Fruit fly (Drosophila melanogaster) whole organism, embryonic: ENCODE results near the gene zen2.

Experiments used
- Asciz ChIP-seq: fragments of 200-800 bp; sonication (Bioruptor generic); optimal IDR thresholded peaks from 2 replicates; lab custom pipeline; 2017; ENCODE audit warnings: missing biosample characterization, mild to moderate bottlenecking, missing genetic modification characterization, missing genetic modification reagents
- BEAF-32 ChIP-seq: fragments of 200-800 bp; sonication (Bioruptor generic); optimal IDR thresholded peaks from 3 replicates; lab custom pipeline; 2017; ENCODE audit warnings: missing biosample characterization, missing genetic modification characterization, mild to moderate bottlenecking, moderate library complexity, missing genetic modification reagents
- CG10209 ChIP-seq: fragments of 200-800 bp; sonication (Bioruptor generic); optimal IDR thresholded peaks from 3 replicates; lab custom pipeline; 2017; ENCODE audit warnings: missing biosample characterization, mild to moderate bottlenecking, missing genetic modification characterization, missing genetic modification reagents
- CG10565 ChIP-seq: fragments of 200-800 bp; sonication (Bioruptor generic); optimal IDR thresholded peaks from 3 replicates; lab custom pipeline; 2016; ENCODE audit warnings: missing biosample characterization, mild to moderate bottlenecking, missing genetic modification characterization
- CG11696 ChIP-seq: fragments of 200-800 bp; sonication (Bioruptor generic); IDR thresholded peaks from 2 replicates; pipeline ENCODE4 v1.3.6; 2022; ENCODE audit warnings: missing biosample characterization, missing genetic modification characterization
- CG12071 ChIP-seq: fragments of 200-800 bp; sonication (Bioruptor generic); optimal IDR thresholded peaks from 3 replicates; lab custom pipeline; 2018; ENCODE audit warnings: missing biosample characterization, mild to moderate bottlenecking, missing genetic modification characterization
- CG12744 ChIP-seq: fragments of 200-800 bp; sonication (Bioruptor generic); optimal IDR thresholded peaks from 2 replicates; lab custom pipeline; 2016; ENCODE audit warnings: missing biosample characterization, missing genetic modification characterization
- CG15073 ChIP-seq: fragments of 200-800 bp; sonication (Bioruptor generic); optimal IDR thresholded peaks from 2 replicates; lab custom pipeline; 2016; ENCODE audit warnings: missing biosample characterization, missing genetic modification characterization
- CG15479 ChIP-seq: fragments of 200-800 bp; sonication (Bioruptor generic); optimal IDR thresholded peaks from 3 replicates; lab custom pipeline; 2019; ENCODE audit warnings: missing biosample characterization, mild to moderate bottlenecking, missing genetic modification characterization, moderate library complexity
- CG15514 ChIP-seq: fragments of 200-800 bp; sonication (Bioruptor generic); optimal IDR thresholded peaks from 3 replicates; lab custom pipeline; 2017; ENCODE audit warnings: missing biosample characterization, missing genetic modification characterization, mild to moderate bottlenecking, moderate library complexity, missing genetic modification reagents
- CG15696 ChIP-seq: fragments of 200-800 bp; sonication (Bioruptor generic); optimal IDR thresholded peaks from 2 replicates; lab custom pipeline; 2019; ENCODE audit warnings: missing biosample characterization, mild to moderate bottlenecking, missing genetic modification characterization, moderate library complexity
- CG17912 ChIP-seq: fragments of 200-800 bp; sonication (Bioruptor generic); optimal IDR thresholded peaks from 2 replicates; lab custom pipeline; 2018; ENCODE audit warnings: missing biosample characterization, mild to moderate bottlenecking, missing genetic modification characterization
- CG31388 ChIP-seq: fragments of 200-800 bp; sonication (Bioruptor generic); optimal IDR thresholded peaks from 2 replicates; lab custom pipeline; 2016; ENCODE audit warnings: missing biosample characterization, missing genetic modification characterization
- CG3163 ChIP-seq: fragments of 200-800 bp; sonication (Bioruptor generic); optimal IDR thresholded peaks from 3 replicates; lab custom pipeline; 2016; ENCODE audit warnings: missing biosample characterization, missing genetic modification characterization
- CG32772 ChIP-seq: fragments of 200-800 bp; sonication (Bioruptor generic); IDR thresholded peaks from 2 replicates; pipeline ENCODE4 v1.3.6; 2022; ENCODE audit warnings: missing biosample characterization, missing genetic modification characterization
- CG34224 ChIP-seq: fragments of 200-800 bp; sonication (Bioruptor generic); IDR thresholded peaks from 3 replicates; pipeline ENCODE4 v1.3.6; 2022; ENCODE audit warnings: missing biosample characterization, missing genetic modification characterization; ENCODE audit not compliant: partially characterized antibody
- CG3726 ChIP-seq: fragments of 200-800 bp; sonication (Bioruptor generic); IDR thresholded peaks from 3 replicates; pipeline ENCODE4, ENCODE4 v1.3.6; 2022; ENCODE audit warnings: missing biosample characterization, missing genetic modification characterization
- CG4854 ChIP-seq: fragments of 200-800 bp; sonication (Bioruptor generic); optimal IDR thresholded peaks from 2 replicates; lab custom pipeline; 2016; ENCODE audit warnings: missing biosample characterization, missing genetic modification characterization, inconsistent platforms
- CG5180 ChIP-seq: fragments of 200-800 bp; sonication (Bioruptor generic); optimal IDR thresholded peaks from 3 replicates; lab custom pipeline; 2017; ENCODE audit warnings: missing biosample characterization, missing genetic modification characterization, mild to moderate bottlenecking, moderate library complexity, missing genetic modification reagents
- CG7357 ChIP-seq: fragments of 200-800 bp; sonication (Bioruptor generic); IDR thresholded peaks from 3 replicates; pipeline ENCODE4 v1.3.6; 2022; ENCODE audit warnings: missing biosample characterization, missing genetic modification characterization
- CG7786 ChIP-seq: fragments of 200-800 bp; sonication (Bioruptor generic); optimal IDR thresholded peaks from 2 replicates; lab custom pipeline; 2016; ENCODE audit warnings: missing biosample characterization, missing genetic modification characterization
- CG7928 ChIP-seq: fragments of 200-800 bp; sonication (Bioruptor generic); optimal IDR thresholded peaks from 2 replicates; lab custom pipeline; 2017; ENCODE audit warnings: missing biosample characterization, mild to moderate bottlenecking, missing genetic modification characterization
- CG8944 ChIP-seq: fragments of 200-800 bp; sonication (Bioruptor generic); optimal IDR thresholded peaks from 3 replicates; lab custom pipeline; 2016; ENCODE audit warnings: missing biosample characterization, missing genetic modification characterization
- CG9876 ChIP-seq: fragments of 200-800 bp; sonication (Bioruptor generic); optimal IDR thresholded peaks from 2 replicates; lab custom pipeline; 2016; ENCODE audit warnings: missing biosample characterization, missing genetic modification characterization
- Camta ChIP-seq: fragments of 200-800 bp; sonication (Bioruptor generic); optimal IDR thresholded peaks from 2 replicates; lab custom pipeline; 2016; ENCODE audit warnings: missing biosample characterization, missing genetic modification characterization
- Dp ChIP-seq: fragments of 200-800 bp; sonication (Bioruptor generic); optimal IDR thresholded peaks from 2 replicates; lab custom pipeline; 2018; ENCODE audit warnings: missing biosample characterization, mild to moderate bottlenecking, missing genetic modification characterization, moderate library complexity
- Fer3 ChIP-seq: fragments of 200-800 bp; sonication (Bioruptor generic); optimal IDR thresholded peaks from 2 replicates; lab custom pipeline; 2018; ENCODE audit warnings: missing biosample characterization, mild to moderate bottlenecking, missing genetic modification characterization, moderate library complexity
- HLH54F ChIP-seq: fragments of 200-800 bp; sonication (Bioruptor generic); optimal IDR thresholded peaks from 3 replicates; lab custom pipeline; 2016; ENCODE audit warnings: missing biosample characterization, missing genetic modification characterization
- Hmr ChIP-seq: fragments of 200-800 bp; sonication (Bioruptor generic); optimal IDR thresholded peaks from 3 replicates; lab custom pipeline; 2017; ENCODE audit warnings: mild to moderate bottlenecking, missing biosample characterization, missing genetic modification reagents, missing genetic modification characterization
- Kr ChIP-seq: fragments of 200-800 bp; sonication (Bioruptor generic); optimal IDR thresholded peaks from 2 replicates; lab custom pipeline; 2017; ENCODE audit warnings: missing biosample characterization, mild to moderate bottlenecking, missing genetic modification characterization
- Mes4 ChIP-seq: fragments of 200-800 bp; sonication (Bioruptor generic); optimal IDR thresholded peaks from 2 replicates; lab custom pipeline; 2016; ENCODE audit warnings: missing biosample characterization, missing genetic modification characterization
- NC2α ChIP-seq: fragments of 200-800 bp; sonication (Bioruptor generic); optimal IDR thresholded peaks from 2 replicates; lab custom pipeline; 2016; ENCODE audit warnings: missing biosample characterization, missing genetic modification characterization
- Oaz ChIP-seq: fragments of 200-800 bp; sonication (Bioruptor generic); IDR thresholded peaks from 2 replicates; pipeline ENCODE4 v1.3.6; 2022; ENCODE audit warnings: missing biosample characterization, missing genetic modification characterization
- Opbp ChIP-seq: fragments of 200-800 bp; sonication (Bioruptor generic); IDR thresholded peaks from 3 replicates; pipeline ENCODE4 v1.3.6; 2022; ENCODE audit warnings: missing biosample characterization, missing genetic modification characterization; ENCODE audit not compliant: partially characterized antibody
- Poxn ChIP-seq: fragments of 200-800 bp; sonication (Bioruptor generic); IDR thresholded peaks from 2 replicates; pipeline ENCODE4 v1.3.6; 2022; ENCODE audit warnings: missing biosample characterization, missing genetic modification characterization
- Rfx ChIP-seq: fragments of 200-800 bp; sonication (Bioruptor generic); IDR thresholded peaks from 2 replicates; pipeline ENCODE4 v1.3.6; 2022; ENCODE audit warnings: missing biosample characterization, missing genetic modification characterization
- bigmax ChIP-seq: fragments of 200-800 bp; sonication (Bioruptor generic); optimal IDR thresholded peaks from 2 replicates; lab custom pipeline; 2018; ENCODE audit warnings: missing biosample characterization, mild to moderate bottlenecking, missing genetic modification characterization
- danr ChIP-seq: fragments of 200-800 bp; sonication (Bioruptor generic); IDR thresholded peaks from 2 replicates; pipeline ENCODE4 v1.3.6; 2022; ENCODE audit warnings: missing biosample characterization, missing genetic modification characterization
- ems ChIP-seq: fragments of 200-800 bp; sonication (Bioruptor generic); optimal IDR thresholded peaks from 3 replicates; lab custom pipeline; 2016; ENCODE audit warnings: missing biosample characterization, missing genetic modification characterization
- fd3F ChIP-seq: fragments of 200-800 bp; sonication (Bioruptor generic); optimal IDR thresholded peaks from 2 replicates; lab custom pipeline; 2018; ENCODE audit warnings: missing biosample characterization, mild to moderate bottlenecking, missing genetic modification characterization, moderate library complexity
- gce ChIP-seq: fragments of 200-800 bp; sonication (Bioruptor generic); IDR thresholded peaks from 3 replicates; pipeline ENCODE4 v1.3.6; 2022; ENCODE audit warnings: missing biosample characterization, missing genetic modification characterization
- grau ChIP-seq: fragments of 200-800 bp; optimal IDR thresholded peaks from 3 replicates; lab custom pipeline; 2019; ENCODE audit warnings: missing biosample characterization, mild to moderate bottlenecking, missing genetic modification characterization, moderate library complexity
- hb ChIP-seq: fragments of 200-800 bp; sonication (Bioruptor generic); IDR thresholded peaks from 3 replicates; pipeline ENCODE4 v1.3.6; 2022; ENCODE audit warnings: missing biosample characterization, missing genetic modification characterization; ENCODE audit not compliant: partially characterized antibody
- pum ChIP-seq: fragments of 200-800 bp; sonication (Bioruptor generic); optimal IDR thresholded peaks from 2 replicates; lab custom pipeline; 2016; ENCODE audit warnings: missing biosample characterization, missing genetic modification characterization
- run ChIP-seq: fragments of 200-800 bp; sonication (Bioruptor generic); optimal IDR thresholded peaks from 3 replicates; lab custom pipeline; 2018; ENCODE audit warnings: missing biosample characterization, mild to moderate bottlenecking, missing genetic modification characterization
- sisA ChIP-seq: fragments of 200-800 bp; sonication (Bioruptor generic); IDR thresholded peaks from 2 replicates; pipeline ENCODE4 v1.3.6; 2022; ENCODE audit warnings: missing biosample characterization, missing genetic modification characterization
- ssp ChIP-seq: fragments of 200-800 bp; sonication (Bioruptor generic); IDR thresholded peaks from 2 replicates; pipeline ENCODE4 v1.3.6; 2022; ENCODE audit warnings: missing biosample characterization, missing genetic modification characterization
- tgo ChIP-seq: fragments of 200-800 bp; sonication (Bioruptor generic); IDR thresholded peaks from 3 replicates; pipeline ENCODE4 v1.3.6; 2022; ENCODE audit warnings: missing biosample characterization, missing genetic modification characterization

The zen2 gene

DNA sequence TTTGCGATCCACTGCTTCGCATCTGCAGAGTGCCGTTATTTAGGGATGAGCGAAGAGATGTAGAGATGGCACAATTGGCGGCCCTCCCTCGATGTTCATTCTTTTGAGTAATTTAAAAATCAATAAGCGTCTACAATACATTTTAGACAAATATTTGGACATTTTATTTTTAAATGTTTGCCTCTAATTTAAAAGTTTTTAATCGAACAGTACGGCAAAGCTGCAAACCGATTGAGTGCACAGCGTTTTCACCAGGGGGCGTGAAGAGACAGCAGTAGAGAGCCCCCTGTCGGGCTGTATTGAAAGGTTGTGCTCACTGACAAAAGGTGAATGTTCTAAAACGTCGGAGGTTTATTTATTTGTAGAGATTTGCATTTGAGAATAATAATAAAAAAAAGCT, 15.5 kb upstream of the zen2 start, which contains the start of gene bcd (continued):
- TF ChIP-seq CG7357 (GFP tag; lab: Robert Waterston, UW) (peak; percentile 58; the same call in 1 of the 3 replicates), Camta (GFP tag; lab: Kevin White, UChicago) (peak; percentile 73), CG8944 (GFP tag; lab: Kevin White, UChicago) (peak; percentile 90), CG12744 (GFP tag; lab: Kevin White, UChicago) (peak; percentile 61), CG3163 (GFP tag; lab: Kevin White, UChicago) (peak; percentile 49), CG15514 (GFP tag; lab: Kevin White, UChicago) (peak; percentile 59), CG5180 (GFP tag; lab: Kevin White, UChicago) (no peak), pum (GFP tag; lab: Kevin White, UChicago) (peak; percentile 86), CG15073 (GFP tag; lab: Kevin White, UChicago) (peak; percentile 57), CG15479 (GFP tag; lab: Kevin White, UChicago) (no peak), HLH54F (GFP tag; lab: Kevin White, UChicago) (peak; percentile 80), CG11696 (peak; percentile 51), Fer3 (tag; lab: Kevin White, UChicago) (peak; percentile 66), Asciz (peak; percentile 13), BEAF-32 (GFP tag; lab: Kevin White, UChicago) (peak; percentile 59), hb (no peak), CG32772 (GFP tag; lab: Robert Waterston, UW) (peak; percentile 81), Poxn (GFP tag; lab: Robert Waterston, UW) (no peak; the same call in 1 of the 2 replicates), NC2α (GFP tag; lab: Kevin White, UChicago) (peak; percentile 60), Kr (GFP tag; lab: Kevin White, UChicago) (no peak), ems (GFP tag; lab: Kevin White, UChicago) (peak; percentile 62), Opbp (GFP tag; lab: Robert Waterston, UW) (peak; percentile 67; the same call in 1 of the 3 replicates), CG34224 (GFP tag; lab: Robert Waterston, UW) (peak; percentile 34; the same call in 1 of the 3 replicates), CG10209 (peak; percentile 73), Hmr (GFP tag; lab: Kevin White, UChicago) (peak; percentile 78), CG12071 (GFP tag; lab: Kevin White, UChicago) (peak; percentile 22), Dp (peak; percentile 72), danr (GFP tag; lab: Robert Waterston, UW) (peak; percentile 34; the same call in 1 of the 2 replicates), bigmax (GFP tag; lab: Kevin White, UChicago) (no peak), grau (tag; lab: Kevin White, UChicago) (peak; percentile 75), sisA (GFP tag; lab: Robert Waterston, UW) (peak; percentile 80), CG3726 (peak; percentile 42; the same call in 1 of the 3 replicates), ssp (peak; percentile 64), CG4854 (peak; percentile 62), CG10565 (GFP tag; lab: Kevin White, UChicago) (no peak), run (tag; lab: Kevin White, UChicago) (no peak), fd3F (peak; percentile 67), tgo (GFP tag; lab: Robert Waterston, UW) (peak; percentile 77), CG15696 (peak; percentile 84), gce (GFP tag; lab: Robert Waterston, UW) (peak; percentile 78; the same call in 1 of the 3 replicates), CG17912 (GFP tag; lab: Kevin White, UChicago) (peak; percentile 68), Mes4 (GFP tag; lab: Kevin White, UChicago) (peak; percentile 76), CG7928 (GFP tag; lab: Kevin White, UChicago) (peak; percentile 12), CG7786 (GFP tag; lab: Kevin White, UChicago) (peak; percentile 59), Rfx (GFP tag; lab: Robert Waterston, UW) (peak; percentile 86), CG31388 (GFP tag; lab: Kevin White, UChicago) (peak; percentile 10), CG9876 (GFP tag; lab: Kevin White, UChicago) (peak; percentile 74), Oaz (peak; percentile 61)
